Worm (Caenorhabditis elegans): ENCODE data around the gene F42E8.1.

- TF ChIP-seq nhr-28 (tag; optimal IDR thresholded peaks at IDR 0.05), result no peak
- no peak for TF ChIP-seq mep-1 (tag; optimal IDR thresholded peaks at IDR 0.05)
- no peak for TF ChIP-seq saeg-2 (GFP tag; IDR thresholded peaks at IDR 0.05)
- TF ChIP-seq egl-27 (tag; optimal IDR thresholded peaks at IDR 0.05), result no peak
These were observed 11.2 kb downstream of the F42E8.1 start for ce11 chrV:13073145-13073544.

All from whole organism, L4 larva.